Worm (Caenorhabditis elegans) whole organism, L2 larva: Measurements from ENCODE around the gene vps-54.

Experiments used
- R02D3.7 ChIP-seq: fragments of 150-350 bp; optimal IDR thresholded peaks from 2 replicates; lab custom pipeline; 2014; ENCODE audit warnings: missing biosample characterization, missing genetic modification characterization
- lin-13 ChIP-seq: fragments of 150-350 bp; optimal IDR thresholded peaks from 2 replicates; lab custom pipeline; 2014; ENCODE audit warnings: missing biosample characterization, missing genetic modification reagents, missing genetic modification characterization
- nhr-11 ChIP-seq: fragments of 150-350 bp; optimal IDR thresholded peaks from 2 replicates; lab custom pipeline; 2014; ENCODE audit warnings: missing biosample characterization, missing genetic modification characterization
- nhr-237 ChIP-seq: fragments of 150-350 bp; optimal IDR thresholded peaks from 2 replicates; lab custom pipeline; 2014; ENCODE audit warnings: missing biosample characterization, missing genetic modification characterization
- snpc-4 ChIP-seq: fragments of 150-350 bp; optimal IDR thresholded peaks from 2 replicates; lab custom pipeline; 2014; ENCODE audit warnings: missing biosample characterization, missing genetic modification characterization
- ztf-11 ChIP-seq: sonication (generic microtip); optimal IDR thresholded peaks from 2 replicates; lab custom pipeline; 2017; ENCODE audit warnings: missing biosample characterization, missing genetic modification characterization

ce11 chrV:10529600-10529999, 46.6 kb downstream of the vps-54 start:
- TF ChIP-seq ztf-11 (tag; lab: Kevin White, UChicago) (no peak), lin-13 (GFP tag; lab: Kevin White, UChicago) (no peak), nhr-11 (tag; lab: Kevin White, UChicago) (no peak), snpc-4 (tag; lab: Kevin White, UChicago) (no peak), nhr-237 (tag; lab: Kevin White, UChicago) (no peak), R02D3.7 (no peak)
